Worm (Caenorhabditis elegans) whole organism, late embryonic: Measurements from ENCODE around the gene npp-10.

ENCODE experiments used
- ceh-19 ChIP-seq: fragments of 200-800 bp; sonication (Bioruptor generic); optimal IDR thresholded peaks from 2 replicates; lab custom pipeline; 2018; ENCODE audit warnings: mild to moderate bottlenecking, missing genetic modification characterization, missing compliant biosample characterization
- fax-1 ChIP-seq: sonication (generic microtip); optimal IDR thresholded peaks from 2 replicates; lab custom pipeline; 2016; ENCODE audit warnings: missing genotype, missing genetic modification characterization, missing compliant biosample characterization
- tbx-2 ChIP-seq: sonication (generic microtip); optimal IDR thresholded peaks from 2 replicates; lab custom pipeline; 2016; ENCODE audit warnings: missing genetic modification characterization, missing compliant biosample characterization

DNA sequence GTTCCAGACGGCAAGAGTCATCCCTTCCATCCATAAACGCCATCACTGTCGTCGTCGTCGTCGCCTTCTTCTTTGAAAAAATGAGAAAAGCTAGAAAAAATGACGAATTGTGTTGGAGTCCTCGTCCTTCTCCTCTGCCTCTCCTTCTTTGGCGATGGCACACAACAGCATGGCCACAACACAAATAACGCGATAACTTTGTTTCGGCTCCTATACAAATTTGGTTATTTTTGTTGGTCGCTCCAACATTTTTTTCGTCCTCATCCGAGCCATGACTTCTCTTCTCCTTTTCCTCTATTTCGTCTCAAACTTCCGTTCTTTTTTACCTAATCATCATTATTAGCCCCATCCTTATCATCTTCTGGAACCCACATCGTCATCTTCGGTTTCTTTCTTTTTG is 27.3 kb downstream of the npp-10 start:
- TF ChIP-seq ceh-19 (no peak), tbx-2 (tag; lab: Kevin White, UChicago) (no peak), fax-1 (tag; lab: Kevin White, UChicago) (no peak)
